Worm (Caenorhabditis elegans): ENCODE measurements around the gene B0336.12.

DNA sequence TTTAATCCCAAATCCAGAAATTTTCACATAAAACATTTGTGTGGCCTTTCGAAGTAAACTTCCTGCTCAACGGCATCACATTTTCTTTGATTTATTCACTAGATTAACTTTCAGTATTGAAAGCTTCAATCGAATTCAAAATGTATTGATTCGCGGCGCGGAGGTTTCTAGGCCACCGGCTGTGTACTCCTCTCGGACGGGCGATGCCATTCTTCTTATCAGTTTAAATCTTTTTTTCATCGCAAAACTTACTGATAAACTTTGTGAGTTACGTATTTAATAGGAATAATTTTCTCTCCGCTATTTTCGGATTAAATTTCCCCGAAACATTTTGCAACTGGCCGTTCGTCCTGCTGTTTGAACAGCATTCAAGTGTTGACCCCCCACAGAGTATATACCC, 11.9 kb upstream of the B0336.12 start:
- TF ChIP-seq ztf-4 (tag; optimal IDR thresholded peaks at IDR 0.05) (peak; percentile 59), aly-2 (tag; optimal IDR thresholded peaks at IDR 0.05) (no peak), unc-62 (GFP tag; optimal IDR thresholded peaks at IDR 0.05) (no peak), ama-1 (optimal IDR thresholded peaks at IDR 0.05) (no peak), egl-27 (tag; optimal IDR thresholded peaks at IDR 0.05) (no peak), unc-39 (tag; optimal IDR thresholded peaks at IDR 0.05) (no peak), lin-39 (tag; optimal IDR thresholded peaks at IDR 0.05) (no peak), nhr-25 (tag; optimal IDR thresholded peaks at IDR 0.05) (peak; percentile 24), unc-55 (GFP tag; optimal IDR thresholded peaks at IDR 0.05) (peak; percentile 61), R02D3.7 (tag; optimal IDR thresholded peaks at IDR 0.05) (peak; percentile 17), dmd-4 (tag; optimal IDR thresholded peaks at IDR 0.05) (no peak)

Data from whole organism, L2 larva.